Fruit fly (Drosophila melanogaster) whole organism, embryonic: ENCODE data around the gene CG44261.

Experiments
- ATbp ChIP-seq: fragments of 200-800 bp; sonication (Bioruptor generic); optimal IDR thresholded peaks from 2 replicates; lab custom pipeline; 2017; ENCODE audit warnings: missing biosample characterization, mild to moderate bottlenecking, missing genetic modification characterization, missing genetic modification reagents
- Adf1 ChIP-seq: fragments of 200-800 bp; sonication (Bioruptor generic); IDR thresholded peaks from 2 replicates; pipeline ENCODE4 v1.3.6; 2022; ENCODE audit warnings: missing biosample characterization, missing genetic modification characterization
- Atf3 ChIP-seq: fragments of 200-800 bp; sonication (Bioruptor generic); optimal IDR thresholded peaks from 3 replicates; lab custom pipeline; 2016; ENCODE audit warnings: missing biosample characterization, missing genetic modification characterization
- Awh ChIP-seq: fragments of 200-800 bp; sonication (Bioruptor generic); IDR thresholded peaks from 2 replicates; pipeline ENCODE4, ENCODE4 v1.3.6; 2022; ENCODE audit warnings: missing biosample characterization, missing genetic modification characterization
- CG10366 ChIP-seq: fragments of 200-800 bp; sonication (Bioruptor generic); IDR thresholded peaks from 2 replicates; pipeline ENCODE4 v1.3.6; 2022; ENCODE audit warnings: missing biosample characterization, missing genetic modification characterization
- CG11093 ChIP-seq: fragments of 200-800 bp; sonication (Bioruptor generic); IDR thresholded peaks from 3 replicates; pipeline ENCODE4 v1.3.6; 2022; ENCODE audit warnings: missing biosample characterization, missing genetic modification characterization
- CG12104 ChIP-seq: fragments of 200-800 bp; sonication (Bioruptor generic); optimal IDR thresholded peaks from 3 replicates; lab custom pipeline; 2016; ENCODE audit warnings: missing biosample characterization, missing genetic modification characterization
- CG12155 ChIP-seq: fragments of 200-800 bp; sonication (Bioruptor generic); optimal IDR thresholded peaks from 3 replicates; lab custom pipeline; 2016; ENCODE audit warnings: missing biosample characterization, missing genetic modification characterization
- CG14050 ChIP-seq: fragments of 200-800 bp; sonication (Bioruptor generic); IDR thresholded peaks from 3 replicates; pipeline ENCODE4 v1.3.6; 2022; ENCODE audit warnings: missing biosample characterization, missing genetic modification characterization
- CG15696 ChIP-seq: fragments of 200-800 bp; sonication (Bioruptor generic); optimal IDR thresholded peaks from 2 replicates; lab custom pipeline; 2019; ENCODE audit warnings: missing biosample characterization, mild to moderate bottlenecking, missing genetic modification characterization, moderate library complexity
- CG17328 ChIP-seq: fragments of 200-800 bp; sonication (Bioruptor generic); IDR thresholded peaks from 2 replicates; pipeline ENCODE4 v1.3.6; 2022; ENCODE audit warnings: missing biosample characterization, missing genetic modification characterization
- CG17385 ChIP-seq: fragments of 200-800 bp; sonication (Bioruptor generic); optimal IDR thresholded peaks from 3 replicates; lab custom pipeline; 2018; ENCODE audit warnings: missing biosample characterization, mild to moderate bottlenecking, missing genetic modification characterization
- CG2202 ChIP-seq: fragments of 200-800 bp; sonication (Bioruptor generic); optimal IDR thresholded peaks from 2 replicates; lab custom pipeline; 2018; ENCODE audit warnings: missing biosample characterization, mild to moderate bottlenecking, missing genetic modification characterization
- CG3838 ChIP-seq: fragments of 200-800 bp; sonication (Bioruptor generic); optimal IDR thresholded peaks from 3 replicates; lab custom pipeline; 2016; ENCODE audit warnings: missing biosample characterization, missing genetic modification characterization
- CG5245 ChIP-seq: fragments of 200-800 bp; sonication (Bioruptor generic); optimal IDR thresholded peaks from 3 replicates; lab custom pipeline; 2016; ENCODE audit warnings: missing biosample characterization, missing genetic modification characterization
- CG6175 ChIP-seq: fragments of 200-800 bp; sonication (Bioruptor generic); IDR thresholded peaks from 3 replicates; pipeline ENCODE4 v1.3.6; 2022; ENCODE audit warnings: missing biosample characterization, missing genetic modification characterization
- CG7372 ChIP-seq: fragments of 200-800 bp; sonication (Bioruptor generic); IDR thresholded peaks from 2 replicates; pipeline ENCODE4 v1.3.6; 2022; ENCODE audit warnings: missing biosample characterization, missing genetic modification characterization
- CG7745 ChIP-seq: fragments of 200-800 bp; sonication (Bioruptor generic); optimal IDR thresholded peaks from 2 replicates; lab custom pipeline; 2018; ENCODE audit warnings: missing biosample characterization, mild to moderate bottlenecking, missing genetic modification characterization, moderate library complexity
- CG7786 ChIP-seq: fragments of 200-800 bp; sonication (Bioruptor generic); optimal IDR thresholded peaks from 2 replicates; lab custom pipeline; 2016; ENCODE audit warnings: missing biosample characterization, missing genetic modification characterization
- CG8944 ChIP-seq: fragments of 200-800 bp; sonication (Bioruptor generic); optimal IDR thresholded peaks from 3 replicates; lab custom pipeline; 2016; ENCODE audit warnings: missing biosample characterization, missing genetic modification characterization
- Chrac-16 ChIP-seq: fragments of 200-800 bp; sonication (Bioruptor generic); optimal IDR thresholded peaks from 3 replicates; lab custom pipeline; 2016; ENCODE audit warnings: missing biosample characterization, missing genetic modification characterization
- Doc3 ChIP-seq: fragments of 200-800 bp; sonication (Bioruptor generic); IDR thresholded peaks from 3 replicates; pipeline ENCODE4 v1.3.6; 2022; ENCODE audit warnings: missing biosample characterization, missing genetic modification characterization; ENCODE audit not compliant: partially characterized antibody
- HLH54F ChIP-seq: fragments of 200-800 bp; sonication (Bioruptor generic); optimal IDR thresholded peaks from 3 replicates; lab custom pipeline; 2016; ENCODE audit warnings: missing biosample characterization, missing genetic modification characterization
- Hand ChIP-seq: fragments of 200-800 bp; sonication (Bioruptor generic); optimal IDR thresholded peaks from 2 replicates; lab custom pipeline; 2017; ENCODE audit warnings: mild to moderate bottlenecking, missing biosample characterization, missing genetic modification reagents, missing genetic modification characterization
- Ssrp ChIP-seq: fragments of 200-800 bp; sonication (Bioruptor generic); optimal IDR thresholded peaks from 2 replicates; lab custom pipeline; 2018; ENCODE audit warnings: missing biosample characterization, mild to moderate bottlenecking, missing genetic modification characterization, moderate library complexity
- TFAM ChIP-seq: fragments of 200-800 bp; sonication (Bioruptor generic); optimal IDR thresholded peaks from 2 replicates; lab custom pipeline; 2017; ENCODE audit warnings: missing biosample characterization, missing genetic modification characterization, inconsistent platforms
- Trl ChIP-seq, 3 experiments: fragments of >200 bp in 2 of 3; fragments of 200-800 bp in 1 of 3; sonication (Bioruptor generic) in 1 of 3; optimal IDR thresholded peaks; 2 replicates in 1 of 3; 3 replicates in 2 of 3; lab custom pipeline; 2016 to 2017; ENCODE audit warnings: missing biosample characterization in 1 of 3, missing genetic modification characterization in 1 of 3
- Vsx1 ChIP-seq: fragments of 200-800 bp; sonication (Bioruptor generic); optimal IDR thresholded peaks from 2 replicates; lab custom pipeline; 2017; ENCODE audit warnings: missing biosample characterization, mild to moderate bottlenecking, missing genetic modification characterization, missing genetic modification reagents
- amos ChIP-seq: fragments of 200-800 bp; sonication (Bioruptor generic); IDR thresholded peaks from 2 replicates; pipeline ENCODE4 v1.3.6; 2022; ENCODE audit warnings: missing biosample characterization, missing genetic modification characterization; ENCODE audit not compliant: partially characterized antibody
- corto ChIP-seq: fragments of 200-800 bp; sonication (Bioruptor generic); optimal IDR thresholded peaks from 2 replicates; lab custom pipeline; 2016; ENCODE audit warnings: missing biosample characterization, mild to moderate bottlenecking, missing genetic modification characterization, moderate library complexity
- dmrt99B ChIP-seq: fragments of 200-800 bp; sonication (Bioruptor generic); optimal IDR thresholded peaks from 2 replicates; lab custom pipeline; 2018; ENCODE audit warnings: missing biosample characterization, mild to moderate bottlenecking, missing genetic modification characterization, moderate library complexity
- exex ChIP-seq: fragments of 200-800 bp; sonication (Bioruptor generic); optimal IDR thresholded peaks from 4 replicates; lab custom pipeline; 2018; ENCODE audit warnings: missing biosample characterization, mild to moderate bottlenecking, missing genetic modification characterization, moderate library complexity
- grn ChIP-seq: fragments of 200-800 bp; sonication (Bioruptor generic); optimal IDR thresholded peaks from 3 replicates; lab custom pipeline; 2017; ENCODE audit warnings: missing biosample characterization, missing genetic modification characterization
- lola ChIP-seq, 3 experiments: fragments of >200 bp in 2 of 3; fragments of 200-800 bp in 1 of 3; sonication (Bioruptor generic) in 1 of 3; optimal IDR thresholded peaks; 2 replicates each; lab custom pipeline; 2017 to 2019; ENCODE audit warnings: missing biosample characterization in 3 of 3, missing genetic modification characterization in 3 of 3, mild to moderate bottlenecking in 1 of 3, moderate library complexity in 1 of 3
- maf-S ChIP-seq: fragments of 200-800 bp; sonication (Bioruptor generic); optimal IDR thresholded peaks from 2 replicates; lab custom pipeline; 2016; ENCODE audit warnings: missing biosample characterization, missing genetic modification characterization
- nerfin-2 ChIP-seq: fragments of 200-800 bp; sonication (Bioruptor generic); IDR thresholded peaks from 2 replicates; pipeline ENCODE4 v1.3.6; 2022; ENCODE audit warnings: missing biosample characterization, missing genetic modification characterization; ENCODE audit not compliant: partially characterized antibody
- pzg ChIP-seq: fragments of 200-800 bp; sonication (Bioruptor generic); optimal IDR thresholded peaks from 3 replicates; lab custom pipeline; 2018; ENCODE audit warnings: missing biosample characterization, mild to moderate bottlenecking, missing genetic modification characterization, moderate library complexity
- ro ChIP-seq: fragments of 200-800 bp; sonication (Bioruptor generic); IDR thresholded peaks from 2 replicates; pipeline ENCODE4 v1.3.6; 2022; ENCODE audit warnings: missing biosample characterization, missing genetic modification characterization
- sens ChIP-seq: fragments of 200-800 bp; sonication (Bioruptor generic); peaks from one replicate; lab custom pipeline; 2016; ENCODE audit warnings: missing biosample characterization, missing genetic modification characterization
- seq ChIP-seq: fragments of 200-800 bp; sonication (Bioruptor generic); IDR thresholded peaks from 2 replicates; pipeline ENCODE4 v1.3.6; 2022; ENCODE audit warnings: missing biosample characterization, missing genetic modification characterization
- sug ChIP-seq: fragments of 200-800 bp; optimal IDR thresholded peaks from 2 replicates; lab custom pipeline; 2019; ENCODE audit warnings: missing biosample characterization, mild to moderate bottlenecking, missing genetic modification characterization, moderate library complexity
- tna ChIP-seq: fragments of 200-800 bp; sonication (Bioruptor generic); IDR thresholded peaks from 2 replicates; pipeline ENCODE4 v1.3.6; 2022; ENCODE audit warnings: missing biosample characterization, missing genetic modification characterization; ENCODE audit not compliant: partially characterized antibody
- ttk ChIP-seq: fragments of 200-800 bp; sonication (Bioruptor generic); IDR thresholded peaks from 2 replicates; pipeline ENCODE4 v2.1.2; 2022; ENCODE audit warnings: missing biosample characterization, missing genetic modification characterization
- vnd ChIP-seq: fragments of 200-800 bp; sonication (Bioruptor generic); IDR thresholded peaks from 3 replicates; pipeline ENCODE4 v1.3.6; 2022; ENCODE audit warnings: missing biosample characterization, missing genetic modification characterization; ENCODE audit not compliant: partially characterized antibody
- wor ChIP-seq: fragments of 200-800 bp; sonication (Bioruptor generic); IDR thresholded peaks from 2 replicates; pipeline ENCODE4 v1.3.6; 2022; ENCODE audit warnings: missing biosample characterization, missing genetic modification characterization
- zf30C ChIP-seq: fragments of 200-800 bp; sonication (Bioruptor generic); optimal IDR thresholded peaks from 3 replicates; lab custom pipeline; 2018; ENCODE audit warnings: missing biosample characterization, mild to moderate bottlenecking, missing genetic modification characterization

The CG44261 gene

dm6 chr3R:9393542-9394025, 14.4 kb downstream of the CG44261 start (continued):
- peak; percentile 75 for TF ChIP-seq CG7745
- TF ChIP-seq wor: no peak
- TF ChIP-seq CG15696: peak; percentile 86
- TF ChIP-seq amos (GFP tag; lab: Robert Waterston, UW): no peak
- peak; percentile 54 for TF ChIP-seq zf30C (GFP tag; lab: Kevin White, UChicago)
- peak; percentile 48 for TF ChIP-seq CG5245 (GFP tag; lab: Kevin White, UChicago)
- no peak; the same call in 2 of the 3 replicates for TF ChIP-seq CG6175
- no peak for TF ChIP-seq nerfin-2
- peak; percentile 59 for TF ChIP-seq corto (GFP tag; lab: Kevin White, UChicago)
- peak; percentile 46 for TF ChIP-seq Chrac-16 (GFP tag; lab: Kevin White, UChicago)
- peak; percentile 20 for TF ChIP-seq CG12155 (GFP tag; lab: Kevin White, UChicago)
- TF ChIP-seq CG2202 (tag; lab: Kevin White, UChicago): peak; percentile 88
- TF ChIP-seq lola (GFP tag; optimal IDR thresholded peaks at IDR 0.05; lab: Kevin White, UChicago): peak in 1 of 3 experiments; percentile 86
- peak; percentile 68 for TF ChIP-seq CG12104 (GFP tag; lab: Kevin White, UChicago)
- TF ChIP-seq CG17385 (GFP tag; lab: Kevin White, UChicago): peak; percentile 76
- TF ChIP-seq HLH54F: no peak
- TF ChIP-seq seq (GFP tag; lab: Robert Waterston, UW): 0 out of 2 replicates have a peak, but pooled peaks have one; percentile 45
- TF ChIP-seq Awh (GFP tag; lab: Robert Waterston, UW): peak; percentile 66; the same call in 1 of the 2 replicates
- TF ChIP-seq CG14050 (GFP tag; lab: Robert Waterston, UW): no peak
- no peak for TF ChIP-seq pzg (GFP tag; lab: Kevin White, UChicago)
- TF ChIP-seq Hand (GFP tag; lab: Kevin White, UChicago): peak; percentile 19
- no peak for TF ChIP-seq tna
- no peak for TF ChIP-seq sug
- TF ChIP-seq CG7786: no peak
- peak; percentile 48 for TF ChIP-seq TFAM
- TF ChIP-seq ttk (GFP tag; lab: Robert Waterston, UW): peak; percentile 54; the same call in 1 of the 2 replicates
- peak; percentile 23 for TF ChIP-seq CG8944 (GFP tag; lab: Kevin White, UChicago)
- no peak for TF ChIP-seq maf-S (GFP tag; lab: Kevin White, UChicago)
- TF ChIP-seq Atf3 (GFP tag; lab: Kevin White, UChicago): no peak
- peak; percentile 39 for TF ChIP-seq CG10366 (GFP tag; lab: Robert Waterston, UW)
- TF ChIP-seq CG17328 (GFP tag; lab: Robert Waterston, UW): peak; percentile 76
- TF ChIP-seq vnd (GFP tag; lab: Robert Waterston, UW): no peak
- peak; percentile 70 for TF ChIP-seq dmrt99B (tag; lab: Kevin White, UChicago)
- peak; percentile 53 for TF ChIP-seq CG7372 (GFP tag; lab: Robert Waterston, UW)
- TF ChIP-seq Trl (optimal IDR thresholded peaks at IDR 0.05; lab: Kevin White, UChicago): no peak
- TF ChIP-seq Trl (GFP tag; optimal IDR thresholded peaks at IDR 0.05; lab: Kevin White, UChicago): peak; percentile 56
- TF ChIP-seq ATbp: peak; percentile 71
- peak; percentile 15 for TF ChIP-seq CG3838 (GFP tag; lab: Kevin White, UChicago)
- TF ChIP-seq ro: no peak
- TF ChIP-seq, all 482 proteins: peak for 310

- peak; percentile 53 for TF ChIP-seq exex (tag; lab: Kevin White, UChicago)
- no peak for TF ChIP-seq Ssrp
- TF ChIP-seq CG11093: no peak
- peak; percentile 53 for TF ChIP-seq sens
- no peak for TF ChIP-seq Adf1 (GFP tag; lab: Robert Waterston, UW)
- TF ChIP-seq grn (GFP tag; lab: Kevin White, UChicago): peak; percentile 20
- TF ChIP-seq Vsx1: peak; percentile 3
- no peak for TF ChIP-seq Doc3 (GFP tag; lab: Robert Waterston, UW)
These were observed 15.5 kb downstream of the CG44261 start for dm6 chr3R:9392421-9392820.
